Fruit fly (Drosophila melanogaster) whole organism, embryonic: ENCODE data around the gene plum.

ENCODE experiments used
- B-H2 ChIP-seq: fragments of 200-800 bp; sonication (Bioruptor generic); optimal IDR thresholded peaks from 2 replicates; lab custom pipeline; 2018; ENCODE audit warnings: missing biosample characterization, mild to moderate bottlenecking, missing genetic modification characterization
- CG13424 ChIP-seq: fragments of 200-800 bp; sonication (Bioruptor generic); optimal IDR thresholded peaks from 2 replicates; lab custom pipeline; 2019; ENCODE audit warnings: missing biosample characterization, mild to moderate bottlenecking, missing genetic modification characterization, moderate library complexity
- CG13775 ChIP-seq: fragments of 200-800 bp; sonication (Bioruptor generic); optimal IDR thresholded peaks from 3 replicates; lab custom pipeline; 2017; ENCODE audit warnings: missing biosample characterization, mild to moderate bottlenecking, missing genetic modification characterization
- CG14667 ChIP-seq: fragments of 200-800 bp; sonication (Bioruptor generic); IDR thresholded peaks from 2 replicates; pipeline ENCODE4 v1.3.6; 2022; ENCODE audit warnings: missing biosample characterization, missing genetic modification characterization
- CG14710 ChIP-seq: fragments of 200-800 bp; sonication (Bioruptor generic); optimal IDR thresholded peaks from 3 replicates; lab custom pipeline; 2019; ENCODE audit warnings: missing biosample characterization, mild to moderate bottlenecking, missing genetic modification characterization, moderate library complexity
- CG14965 ChIP-seq: fragments of 200-800 bp; sonication (Bioruptor generic); optimal IDR thresholded peaks from 2 replicates; lab custom pipeline; 2016; ENCODE audit warnings: missing biosample characterization, missing genetic modification characterization, borderline replicate concordance
- CG15696 ChIP-seq: fragments of 200-800 bp; sonication (Bioruptor generic); optimal IDR thresholded peaks from 2 replicates; lab custom pipeline; 2019; ENCODE audit warnings: missing biosample characterization, mild to moderate bottlenecking, missing genetic modification characterization, moderate library complexity
- CG17359 ChIP-seq: fragments of 200-800 bp; sonication (Bioruptor generic); optimal IDR thresholded peaks from 3 replicates; lab custom pipeline; 2018; ENCODE audit warnings: missing biosample characterization, mild to moderate bottlenecking, missing genetic modification characterization, moderate library complexity
- CG17568 ChIP-seq: fragments of 200-800 bp; sonication (Bioruptor generic); optimal IDR thresholded peaks from 2 replicates; lab custom pipeline; 2018; ENCODE audit warnings: missing biosample characterization, mild to moderate bottlenecking, missing genetic modification characterization, moderate library complexity
- CG31365 ChIP-seq: fragments of 200-800 bp; sonication (Bioruptor generic); optimal IDR thresholded peaks from 2 replicates; lab custom pipeline; 2018; ENCODE audit warnings: missing biosample characterization, mild to moderate bottlenecking, missing genetic modification characterization
- CG32767 ChIP-seq: fragments of 200-800 bp; sonication (Bioruptor generic); IDR thresholded peaks from 2 replicates; pipeline ENCODE4 v1.3.6; 2022; ENCODE audit warnings: missing biosample characterization, missing genetic modification characterization
- CG34376 ChIP-seq: fragments of 200-800 bp; sonication (Bioruptor generic); optimal IDR thresholded peaks from 2 replicates; lab custom pipeline; 2018; ENCODE audit warnings: missing biosample characterization, mild to moderate bottlenecking, missing genetic modification characterization
- CG6654 ChIP-seq: fragments of 200-800 bp; sonication (Bioruptor generic); optimal IDR thresholded peaks from 2 replicates; lab custom pipeline; 2017; ENCODE audit warnings: missing biosample characterization, mild to moderate bottlenecking, missing genetic modification characterization
- CG7372 ChIP-seq: fragments of 200-800 bp; sonication (Bioruptor generic); IDR thresholded peaks from 2 replicates; pipeline ENCODE4 v1.3.6; 2022; ENCODE audit warnings: missing biosample characterization, missing genetic modification characterization
- CG7745 ChIP-seq: fragments of 200-800 bp; sonication (Bioruptor generic); optimal IDR thresholded peaks from 2 replicates; lab custom pipeline; 2018; ENCODE audit warnings: missing biosample characterization, mild to moderate bottlenecking, missing genetic modification characterization, moderate library complexity
- CG8359 ChIP-seq: fragments of 200-800 bp; sonication (Bioruptor generic); optimal IDR thresholded peaks from 2 replicates; lab custom pipeline; 2017; ENCODE audit warnings: missing biosample characterization, mild to moderate bottlenecking, missing genetic modification characterization, borderline replicate concordance
- CG9817 ChIP-seq: fragments of 200-800 bp; sonication (Bioruptor generic); optimal IDR thresholded peaks from 2 replicates; lab custom pipeline; 2018; ENCODE audit warnings: missing biosample characterization, mild to moderate bottlenecking, missing genetic modification characterization, moderate library complexity
- Chrac-16 ChIP-seq: fragments of 200-800 bp; sonication (Bioruptor generic); optimal IDR thresholded peaks from 3 replicates; lab custom pipeline; 2016; ENCODE audit warnings: missing biosample characterization, missing genetic modification characterization
- Drgx ChIP-seq: fragments of 200-800 bp; sonication (Bioruptor generic); IDR thresholded peaks from 2 replicates; pipeline ENCODE4 v1.3.6; 2022; ENCODE audit warnings: missing biosample characterization, missing genetic modification characterization
- HLH4C ChIP-seq: fragments of 200-800 bp; sonication (Bioruptor generic); IDR thresholded peaks from 3 replicates; pipeline ENCODE4 v1.3.6; 2022; ENCODE audit warnings: missing biosample characterization, missing genetic modification characterization; ENCODE audit not compliant: partially characterized antibody
- HmgD ChIP-seq: fragments of 200-800 bp; sonication (Bioruptor generic); optimal IDR thresholded peaks from 3 replicates; lab custom pipeline; 2016; ENCODE audit warnings: missing biosample characterization, missing genetic modification characterization
- Hmr ChIP-seq: fragments of 200-800 bp; sonication (Bioruptor generic); optimal IDR thresholded peaks from 3 replicates; lab custom pipeline; 2017; ENCODE audit warnings: mild to moderate bottlenecking, missing biosample characterization, missing genetic modification reagents, missing genetic modification characterization
- Myb ChIP-seq: fragments of 200-800 bp; sonication (Bioruptor generic); optimal IDR thresholded peaks from 2 replicates; lab custom pipeline; 2016; ENCODE audit warnings: missing biosample characterization, missing genetic modification characterization
- Nf-YB ChIP-seq: fragments of 200-800 bp; sonication (Bioruptor generic); optimal IDR thresholded peaks from 3 replicates; lab custom pipeline; 2019; ENCODE audit warnings: missing biosample characterization, mild to moderate bottlenecking, missing genetic modification characterization, moderate library complexity
- NfI ChIP-seq: fragments of 200-800 bp; sonication (Bioruptor generic); optimal IDR thresholded peaks from 3 replicates; lab custom pipeline; 2018; ENCODE audit warnings: missing biosample characterization, mild to moderate bottlenecking, missing genetic modification characterization, moderate library complexity
- Pdp1 ChIP-seq, 2 experiments: fragments of 200-800 bp; sonication (Bioruptor generic); optimal IDR thresholded peaks; 3 replicates each; lab custom pipeline; 2016; ENCODE audit warnings: missing biosample characterization in 2 of 2, missing genetic modification characterization in 2 of 2, mild to moderate bottlenecking in 1 of 2, moderate library complexity in 1 of 2
- Sox102F ChIP-seq: fragments of 200-800 bp; sonication (Bioruptor generic); optimal IDR thresholded peaks from 2 replicates; lab custom pipeline; 2018; ENCODE audit warnings: missing biosample characterization, mild to moderate bottlenecking, missing genetic modification characterization, moderate library complexity
- Trl ChIP-seq, 3 experiments: fragments of >200 bp in 2 of 3; fragments of 200-800 bp in 1 of 3; sonication (Bioruptor generic) in 1 of 3; optimal IDR thresholded peaks; 2 replicates in 1 of 3; 3 replicates in 2 of 3; lab custom pipeline; 2016 to 2017; ENCODE audit warnings: missing biosample characterization in 1 of 3, missing genetic modification characterization in 1 of 3
- ara ChIP-seq: fragments of 200-800 bp; sonication (Bioruptor generic); IDR thresholded peaks from 2 replicates; pipeline ENCODE4 v1.3.6; 2022; ENCODE audit warnings: missing biosample characterization, missing genetic modification characterization
- ase ChIP-seq: fragments of 200-800 bp; sonication (Bioruptor generic); IDR thresholded peaks from 3 replicates; pipeline ENCODE4 v1.3.6; 2022; ENCODE audit warnings: missing biosample characterization, missing genetic modification characterization
- bbx ChIP-seq: fragments of 200-800 bp; sonication (Bioruptor generic); IDR thresholded peaks from 2 replicates; pipeline ENCODE4 v1.3.6; 2022; ENCODE audit warnings: missing biosample characterization, missing genetic modification characterization; ENCODE audit not compliant: partially characterized antibody
- btn ChIP-seq: fragments of 200-800 bp; sonication (Bioruptor generic); optimal IDR thresholded peaks from 2 replicates; lab custom pipeline; 2016; ENCODE audit warnings: missing biosample characterization, missing genetic modification characterization
- cato ChIP-seq: fragments of 200-800 bp; sonication (Bioruptor generic); optimal IDR thresholded peaks from 2 replicates; lab custom pipeline; 2016; ENCODE audit warnings: missing biosample characterization, missing genetic modification characterization, borderline replicate concordance
- corto ChIP-seq: fragments of 200-800 bp; sonication (Bioruptor generic); optimal IDR thresholded peaks from 2 replicates; lab custom pipeline; 2016; ENCODE audit warnings: missing biosample characterization, mild to moderate bottlenecking, missing genetic modification characterization, moderate library complexity
- croc ChIP-seq: fragments of 200-800 bp; sonication (Bioruptor generic); conservative IDR thresholded peaks from 3 replicates; pipeline ENCODE4 v1.3.6; 2022; ENCODE audit warnings: missing biosample characterization, missing genetic modification characterization
- esg ChIP-seq: fragments of 200-800 bp; sonication (Bioruptor generic); conservative IDR thresholded peaks from 2 replicates; pipeline ENCODE4 v1.3.6; 2022; ENCODE audit warnings: missing biosample characterization, missing genetic modification characterization
- fd64A ChIP-seq: fragments of 200-800 bp; sonication (Bioruptor generic); optimal IDR thresholded peaks from 3 replicates; lab custom pipeline; 2018; ENCODE audit warnings: missing biosample characterization, mild to moderate bottlenecking, missing genetic modification characterization
- fru ChIP-seq: fragments of >200 bp; optimal IDR thresholded peaks from 2 replicates; lab custom pipeline; 2017
- gt ChIP-seq: fragments of 200-800 bp; sonication (Bioruptor generic); IDR thresholded peaks from 2 replicates; pipeline ENCODE4 v1.3.6; 2022; ENCODE audit warnings: missing biosample characterization, missing genetic modification characterization
- h ChIP-seq: fragments of >200 bp; optimal IDR thresholded peaks from 2 replicates; lab custom pipeline; 2017
- hth ChIP-seq: fragments of >200 bp; optimal IDR thresholded peaks from 2 replicates; lab custom pipeline; 2017; ENCODE audit warnings: inconsistent platforms
- jigr1 ChIP-seq: fragments of 200-800 bp; sonication (Bioruptor generic); IDR thresholded peaks from 3 replicates; pipeline ENCODE4 v1.3.6; 2022; ENCODE audit warnings: missing biosample characterization, missing genetic modification characterization
- jumu ChIP-seq: fragments of 200-800 bp; sonication (Bioruptor generic); optimal IDR thresholded peaks from 3 replicates; lab custom pipeline; 2016; ENCODE audit warnings: missing biosample characterization, missing genetic modification characterization
- maf-S ChIP-seq: fragments of 200-800 bp; sonication (Bioruptor generic); optimal IDR thresholded peaks from 2 replicates; lab custom pipeline; 2016; ENCODE audit warnings: missing biosample characterization, missing genetic modification characterization
- nom ChIP-seq: fragments of 200-800 bp; sonication (Bioruptor generic); optimal IDR thresholded peaks from 2 replicates; lab custom pipeline; 2017; ENCODE audit warnings: missing biosample characterization, missing genetic modification characterization, mild to moderate bottlenecking, moderate library complexity, missing genetic modification reagents
- otp ChIP-seq: fragments of 200-800 bp; sonication (Bioruptor generic); IDR thresholded peaks from 3 replicates; pipeline ENCODE4, ENCODE4 v1.3.6; 2022; ENCODE audit warnings: missing biosample characterization, missing genetic modification characterization
- sens ChIP-seq: fragments of 200-800 bp; sonication (Bioruptor generic); peaks from one replicate; lab custom pipeline; 2016; ENCODE audit warnings: missing biosample characterization, missing genetic modification characterization
- shn ChIP-seq: fragments of 200-800 bp; sonication (Bioruptor generic); optimal IDR thresholded peaks from 3 replicates; lab custom pipeline; 2016; ENCODE audit warnings: missing biosample characterization, missing genetic modification characterization
- sisA ChIP-seq: fragments of 200-800 bp; sonication (Bioruptor generic); IDR thresholded peaks from 2 replicates; pipeline ENCODE4 v1.3.6; 2022; ENCODE audit warnings: missing biosample characterization, missing genetic modification characterization
- slbo ChIP-seq: fragments of 200-800 bp; sonication (Bioruptor generic); IDR thresholded peaks from 2 replicates; pipeline ENCODE4 v1.3.6; 2022; ENCODE audit warnings: missing biosample characterization, missing genetic modification characterization
- sob ChIP-seq: fragments of 200-800 bp; sonication (Bioruptor generic); IDR thresholded peaks from 2 replicates; pipeline ENCODE4 v1.3.6; 2022; ENCODE audit warnings: missing biosample characterization, missing genetic modification characterization

Gene plum

DNA sequence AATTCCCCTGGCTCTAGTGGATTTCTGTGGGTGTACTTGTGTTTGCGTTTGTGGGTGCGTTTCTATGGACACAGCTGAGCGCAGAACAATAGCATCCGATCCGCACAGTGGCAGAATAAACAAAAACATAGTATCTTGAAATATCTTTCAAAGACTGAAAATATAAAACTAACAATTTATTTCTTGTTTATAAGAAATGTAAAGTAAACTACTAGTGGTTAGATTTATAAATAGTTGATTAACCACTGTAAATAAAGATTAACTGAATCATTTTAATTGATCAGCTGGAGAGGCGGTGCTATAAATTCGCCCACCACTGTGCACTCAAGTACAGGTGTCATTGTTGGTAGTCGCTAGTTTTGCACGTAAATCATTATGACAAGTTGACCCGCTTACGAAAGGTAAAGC is 12.6 kb upstream of the plum start (continued):
- no peak for TF ChIP-seq CG8359 (GFP tag; lab: Kevin White, UChicago)
- no peak for TF ChIP-seq CG6654
- TF ChIP-seq fru (lab: Kevin White, UChicago): no peak
- TF ChIP-seq sisA (GFP tag; lab: Robert Waterston, UW): no peak
- TF ChIP-seq HmgD: no peak
- TF ChIP-seq otp (GFP tag; lab: Robert Waterston, UW): no peak
- peak; percentile 53 for TF ChIP-seq Sox102F
- TF ChIP-seq Nf-YB (GFP tag; lab: Kevin White, UChicago): peak; percentile 7
- no peak for TF ChIP-seq B-H2 (GFP tag; lab: Kevin White, UChicago)
- TF ChIP-seq fd64A: no peak
- TF ChIP-seq croc: no peak
- no peak for TF ChIP-seq CG32767
- peak; percentile 76 for TF ChIP-seq Drgx (GFP tag; lab: Robert Waterston, UW)
- no peak for TF ChIP-seq corto (GFP tag; lab: Kevin White, UChicago)
- peak; percentile 59 for TF ChIP-seq Hmr (GFP tag; lab: Kevin White, UChicago)
- no peak for TF ChIP-seq btn (GFP tag; lab: Kevin White, UChicago)
- TF ChIP-seq CG7372: no peak
- TF ChIP-seq CG17568: peak; percentile 17
- TF ChIP-seq CG14667 (GFP tag; lab: Robert Waterston, UW): 0 out of 2 replicates have a peak, but pooled peaks have one; percentile 11
- peak; percentile 10 for TF ChIP-seq Chrac-16
- TF ChIP-seq ara (GFP tag; lab: Robert Waterston, UW): no peak
- TF ChIP-seq CG14965 (GFP tag; lab: Kevin White, UChicago): no peak
- TF ChIP-seq esg (GFP tag; lab: Robert Waterston, UW): no peak
- TF ChIP-seq h (lab: Kevin White, UChicago): no peak
- TF ChIP-seq CG17359 (tag; lab: Kevin White, UChicago): peak; percentile 53
- no peak for TF ChIP-seq hth (lab: Kevin White, UChicago)
- no peak for TF ChIP-seq CG31365 (tag; lab: Kevin White, UChicago)
- no peak for TF ChIP-seq gt
- TF ChIP-seq nom: no peak
- no peak for TF ChIP-seq ase (GFP tag; lab: Robert Waterston, UW)
- TF ChIP-seq CG13424 (tag; lab: Kevin White, UChicago): peak; percentile 50
- peak; percentile 10 for TF ChIP-seq maf-S (GFP tag; lab: Kevin White, UChicago)
- TF ChIP-seq sens (GFP tag; lab: Kevin White, UChicago): peak; percentile 85
- TF ChIP-seq bbx (GFP tag; lab: Robert Waterston, UW): no peak
- no peak for TF ChIP-seq jigr1 (GFP tag; lab: Robert Waterston, UW)
- no peak for TF ChIP-seq shn (GFP tag; lab: Kevin White, UChicago)
- 0 out of 2 replicates have a peak, but pooled peaks have one; percentile 41 for TF ChIP-seq sob (GFP tag; lab: Robert Waterston, UW)
- peak; percentile 30 for TF ChIP-seq CG15696 (tag; lab: Kevin White, UChicago)
- no peak; the same call in 1 of the 2 replicates for TF ChIP-seq slbo (GFP tag; lab: Robert Waterston, UW)
- TF ChIP-seq Myb (GFP tag; lab: Kevin White, UChicago): no peak
- TF ChIP-seq HLH4C (GFP tag; lab: Robert Waterston, UW): no peak
- TF ChIP-seq jumu (GFP tag; lab: Kevin White, UChicago): no peak
- TF ChIP-seq cato (GFP tag; lab: Kevin White, UChicago): no peak
- TF ChIP-seq CG14710 (tag; lab: Kevin White, UChicago): peak; percentile 48
- TF ChIP-seq NfI (GFP tag; lab: Kevin White, UChicago): peak; percentile 37
- no peak for TF ChIP-seq CG7745 (tag; lab: Kevin White, UChicago)
- TF ChIP-seq CG9817 (tag; lab: Kevin White, UChicago): peak; percentile 51
- TF ChIP-seq CG13775 (GFP tag; lab: Kevin White, UChicago): peak; percentile 22
- no peak for TF ChIP-seq CG34376 (GFP tag; lab: Kevin White, UChicago)
- TF ChIP-seq Trl (optimal IDR thresholded peaks at IDR 0.05; lab: Kevin White, UChicago): no peak
- no peak for TF ChIP-seq Trl (GFP tag; optimal IDR thresholded peaks at IDR 0.05; lab: Kevin White, UChicago)
- TF ChIP-seq Pdp1 (GFP tag; optimal IDR thresholded peaks at IDR 0.05; lab: Kevin White, UChicago): peak; percentile 5 to 9
